Worm (Caenorhabditis elegans): ENCODE results near the gene twk-16.
A peak's percentile ranks its signal among the peaks of the same experiment; 100 is the strongest.

The twk-16 gene

ce11 chrX:3106137-3106536 is 25.2 kb downstream of the twk-16 start, which contains the start of gene K10B3.5:
Gene K10B3.5 (minus strand): TSS chrX:3106479.
- peak; percentile 59 for TF ChIP-seq nfya-1 (tag; optimal IDR thresholded peaks at IDR 0.05)
- TF ChIP-seq sdc-2 (tag; optimal IDR thresholded peaks at IDR 0.05), result peak; percentile 14
- TF ChIP-seq ceh-34 (tag; optimal IDR thresholded peaks at IDR 0.05), result peak; percentile 48
- peak; percentile 89 for TF ChIP-seq hlh-30 (tag; optimal IDR thresholded peaks at IDR 0.05; ENCODE audit: insufficient read depth)
- TF ChIP-seq rnt-1 (tag; optimal IDR thresholded peaks at IDR 0.05), result peak; percentile 17
- TF ChIP-seq ahr-1 (tag; optimal IDR thresholded peaks at IDR 0.05), result no peak
- TF ChIP-seq pax-1 (tag; optimal IDR thresholded peaks at IDR 0.05), result peak; percentile 44
- TF ChIP-seq ref-2 (tag; optimal IDR thresholded peaks at IDR 0.05), result no peak
- TF ChIP-seq ceh-31 (tag; optimal IDR thresholded peaks at IDR 0.05), result peak; percentile 59
- no peak for TF ChIP-seq dmd-4 (tag; optimal IDR thresholded peaks at IDR 0.05; ENCODE audit: borderline replicate concordance)
- no peak for TF ChIP-seq fkh-6 (tag; optimal IDR thresholded peaks at IDR 0.05)
- no peak for TF ChIP-seq gmeb-2 (tag; optimal IDR thresholded peaks at IDR 0.05)
- TF ChIP-seq ceh-18 (tag; optimal IDR thresholded peaks at IDR 0.05), result peak; percentile 34
- TF ChIP-seq unc-42 (tag; optimal IDR thresholded peaks at IDR 0.05), result peak; percentile 33
- TF ChIP-seq elt-2 (tag; optimal IDR thresholded peaks at IDR 0.05), result peak; percentile 19

- no peak for TF ChIP-seq ttx-3 (tag; optimal IDR thresholded peaks at IDR 0.05)
Measured at ce11 chrX:3108603-3109002, 27.7 kb downstream of the twk-16 start.

DNA sequence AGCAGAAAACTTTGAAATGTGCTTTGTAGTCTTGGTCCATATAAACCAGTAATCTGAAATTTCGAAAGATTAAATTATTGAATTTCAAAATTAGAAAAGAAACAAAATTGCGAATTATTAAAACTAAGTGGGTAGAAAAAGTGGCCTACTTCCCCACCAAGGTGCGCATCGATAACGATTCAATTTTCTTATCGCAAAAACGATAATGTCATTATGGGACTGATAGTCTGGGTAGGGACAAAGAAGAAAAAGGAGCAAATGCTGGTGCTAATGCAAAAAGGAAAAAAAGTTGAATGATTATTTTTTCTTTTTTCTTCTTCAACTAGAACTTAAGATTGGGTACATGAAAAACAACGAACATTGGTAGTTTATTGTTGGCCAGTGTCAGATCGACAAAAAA is 29.7 kb downstream of the twk-16 start, which contains the start of gene gpcp-1:
Gene gpcp-1, minus strand, starts transcription at position 53 of the 400 bp plus-strand sequence.
- TF ChIP-seq pqm-1 (tag; optimal IDR thresholded peaks at IDR 0.05) (no peak), hlh-6 (tag; optimal IDR thresholded peaks at IDR 0.05) (no peak), elt-2 (tag; optimal IDR thresholded peaks at IDR 0.05) (peak; percentile 91), fkh-10 (GFP tag; optimal IDR thresholded peaks at IDR 0.05) (no peak)

DNA sequence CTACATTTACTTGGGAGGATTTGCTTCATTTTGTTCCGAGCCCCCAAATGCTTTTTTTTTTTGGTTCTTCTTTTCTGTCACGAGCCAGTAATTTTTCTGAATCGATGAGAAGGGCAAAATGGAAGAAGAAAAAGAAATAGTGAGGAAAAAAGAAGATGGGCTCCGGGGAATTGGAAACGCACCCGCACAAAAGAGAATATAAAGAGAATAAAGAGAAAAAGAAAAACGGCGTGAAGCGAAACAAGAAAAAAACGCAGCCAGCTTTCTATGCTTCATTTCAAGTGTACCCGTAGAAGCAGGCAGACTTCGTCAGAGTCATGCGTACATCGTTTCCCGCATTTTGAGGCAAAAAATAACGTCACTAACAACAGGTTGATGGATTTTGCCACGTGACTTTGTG is 30.1 kb downstream of the twk-16 start:
- TF ChIP-seq ttx-3 (tag; optimal IDR thresholded peaks at IDR 0.05), result no peak
- no peak for TF ChIP-seq sox-2 (GFP tag; IDR thresholded peaks at IDR 0.05)
- TF ChIP-seq elt-2 (tag; optimal IDR thresholded peaks at IDR 0.05), result no peak
- TF ChIP-seq odd-2 (tag; optimal IDR thresholded peaks at IDR 0.05), result no peak
- no peak for TF ChIP-seq dve-1 (tag; optimal IDR thresholded peaks at IDR 0.05)
- no peak for TF ChIP-seq fkh-10 (GFP tag; optimal IDR thresholded peaks at IDR 0.05)
- TF ChIP-seq nhr-11 (tag; optimal IDR thresholded peaks at IDR 0.05), result no peak
- no peak for TF ChIP-seq rnt-1 (tag; optimal IDR thresholded peaks at IDR 0.05)
- no peak for TF ChIP-seq ceh-18 (tag; optimal IDR thresholded peaks at IDR 0.05)
- no peak for TF ChIP-seq unc-3 (GFP tag; conservative IDR thresholded peaks at IDR 0.05)
- peak; percentile 4 for TF ChIP-seq unc-3 (tag; optimal IDR thresholded peaks at IDR 0.05)
- TF ChIP-seq unc-42 (tag; optimal IDR thresholded peaks at IDR 0.05), result peak; percentile 71
- TF ChIP-seq nhr-232 (tag; optimal IDR thresholded peaks at IDR 0.05), result no peak
- no peak for TF ChIP-seq ceh-22 (tag; optimal IDR thresholded peaks at IDR 0.05)
- TF ChIP-seq C38D4.7 (GFP tag; optimal IDR thresholded peaks at IDR 0.05), result no peak
- TF ChIP-seq madf-2 (tag; optimal IDR thresholded peaks at IDR 0.05), result no peak
- no peak for TF ChIP-seq ceh-6 (GFP tag; optimal IDR thresholded peaks at IDR 0.05)

ce11 chrX:3111687-3112086 is 30.8 kb downstream of the twk-16 start:
- TF ChIP-seq tbx-7 (tag; optimal IDR thresholded peaks at IDR 0.05), result no peak
- TF ChIP-seq ceh-18 (tag; optimal IDR thresholded peaks at IDR 0.05), result no peak
- peak; percentile 14 for TF ChIP-seq unc-42 (tag; optimal IDR thresholded peaks at IDR 0.05)
- no peak for TF ChIP-seq Y22D7AL.16 (tag; optimal IDR thresholded peaks at IDR 0.05)
- TF ChIP-seq ceh-24 (tag; optimal IDR thresholded peaks at IDR 0.05), result no peak
- no peak for TF ChIP-seq ahr-1 (tag; optimal IDR thresholded peaks at IDR 0.05)
- no peak for TF ChIP-seq fkh-10 (GFP tag; optimal IDR thresholded peaks at IDR 0.05)
- TF ChIP-seq unc-55 (GFP tag; optimal IDR thresholded peaks at IDR 0.05), result peak; percentile 12
- no peak for TF ChIP-seq rnt-1 (tag; optimal IDR thresholded peaks at IDR 0.05)
